Fruit fly (Drosophila melanogaster) whole organism, prepupa: ENCODE data around the gene Rad60.
A peak's percentile ranks its signal among the peaks of the same experiment; 100 is the strongest.

Experiments
- Blimp-1 ChIP-seq: fragments of 200-800 bp; sonication (Bioruptor generic); optimal IDR thresholded peaks from 3 replicates; lab custom pipeline; 2017; ENCODE audit warnings: missing biosample characterization, missing genetic modification characterization, mild to moderate bottlenecking, moderate library complexity, missing genetic modification reagents
- CG10631 ChIP-seq: fragments of 200-800 bp; sonication (Bioruptor generic); optimal IDR thresholded peaks from 2 replicates; lab custom pipeline; 2016; ENCODE audit warnings: missing biosample characterization, missing genetic modification characterization
- CG11902 ChIP-seq: fragments of 200-800 bp; sonication (Bioruptor generic); optimal IDR thresholded peaks from 3 replicates; lab custom pipeline; 2016; ENCODE audit warnings: missing biosample characterization, missing genetic modification characterization
- CG15336 ChIP-seq: fragments of 200-800 bp; sonication (Bioruptor generic); IDR thresholded peaks from 2 replicates; pipeline ENCODE4 v1.3.6; 2022; ENCODE audit warnings: missing biosample characterization, missing genetic modification characterization
- CG1621 ChIP-seq: fragments of 200-800 bp; sonication (Bioruptor generic); optimal IDR thresholded peaks from 3 replicates; lab custom pipeline; 2018; ENCODE audit warnings: missing biosample characterization, mild to moderate bottlenecking, missing genetic modification characterization
- CG34406 ChIP-seq: fragments of 200-800 bp; sonication (Bioruptor generic); optimal IDR thresholded peaks from 3 replicates; lab custom pipeline; 2016; ENCODE audit warnings: missing biosample characterization, missing genetic modification characterization
- CG4318 ChIP-seq: fragments of 200-800 bp; sonication (Bioruptor generic); optimal IDR thresholded peaks from 3 replicates; lab custom pipeline; 2017; ENCODE audit warnings: missing biosample characterization, mild to moderate bottlenecking, missing genetic modification characterization
- CG6276 ChIP-seq: fragments of 200-800 bp; sonication (Bioruptor generic); optimal IDR thresholded peaks from 2 replicates; lab custom pipeline; 2017; ENCODE audit warnings: missing biosample characterization, mild to moderate bottlenecking, missing genetic modification characterization
- CG6792 ChIP-seq: fragments of 200-800 bp; sonication (Bioruptor generic); optimal IDR thresholded peaks from 3 replicates; lab custom pipeline; 2016; ENCODE audit warnings: missing biosample characterization, missing genetic modification characterization
- CG6854 ChIP-seq: fragments of 200-800 bp; sonication (Bioruptor generic); optimal IDR thresholded peaks from 2 replicates; lab custom pipeline; 2017; ENCODE audit warnings: missing biosample characterization, mild to moderate bottlenecking, missing genetic modification characterization
- CG8319 ChIP-seq: fragments of 200-800 bp; sonication (Bioruptor generic); optimal IDR thresholded peaks from 3 replicates; lab custom pipeline; 2016; ENCODE audit warnings: missing biosample characterization, missing genetic modification characterization
- Eip75B ChIP-seq: fragments of 200-800 bp; sonication (Bioruptor generic); optimal IDR thresholded peaks from 3 replicates; lab custom pipeline; 2016; ENCODE audit warnings: missing biosample characterization, missing genetic modification characterization
- Eip78C ChIP-seq: fragments of 200-800 bp; sonication (Bioruptor generic); peaks from one replicate; lab custom pipeline; 2016; ENCODE audit warnings: missing biosample characterization, missing genetic modification characterization
- Eip93F ChIP-seq: fragments of 200-800 bp; sonication (Bioruptor generic); optimal IDR thresholded peaks from 2 replicates; lab custom pipeline; 2016; ENCODE audit warnings: missing biosample characterization, mild to moderate bottlenecking, missing genetic modification characterization
- Hr38 ChIP-seq: sonication (Bioruptor generic); optimal IDR thresholded peaks from 2 replicates; lab custom pipeline; 2016; ENCODE audit warnings: missing biosample characterization, missing genetic modification characterization
- Hr39 ChIP-seq: fragments of 200-800 bp; sonication (Bioruptor generic); optimal IDR thresholded peaks from 2 replicates; lab custom pipeline; 2016; ENCODE audit warnings: missing biosample characterization, missing genetic modification characterization
- Met ChIP-seq: fragments of 200-800 bp; sonication (Bioruptor generic); optimal IDR thresholded peaks from 3 replicates; lab custom pipeline; 2016; ENCODE audit warnings: missing biosample characterization, missing genetic modification characterization
- OdsH ChIP-seq: fragments of 200-800 bp; sonication (Bioruptor generic); optimal IDR thresholded peaks from 3 replicates; lab custom pipeline; 2016; ENCODE audit warnings: missing biosample characterization, missing genetic modification characterization
- Smox ChIP-seq: fragments of 200-800 bp; sonication (Bioruptor generic); optimal IDR thresholded peaks from 3 replicates; lab custom pipeline; 2016; ENCODE audit warnings: missing biosample characterization, missing genetic modification characterization
- Sox102F ChIP-seq: fragments of 200-800 bp; sonication (Bioruptor generic); optimal IDR thresholded peaks from 2 replicates; lab custom pipeline; 2016; ENCODE audit warnings: missing biosample characterization, mild to moderate bottlenecking, missing genetic modification characterization
- Sox14 ChIP-seq: fragments of 200-800 bp; sonication (Bioruptor generic); optimal IDR thresholded peaks from 3 replicates; lab custom pipeline; 2016; ENCODE audit warnings: missing biosample characterization, missing genetic modification characterization
- Sox15 ChIP-seq: fragments of 200-800 bp; sonication (Bioruptor generic); optimal IDR thresholded peaks from 3 replicates; lab custom pipeline; 2016; ENCODE audit warnings: missing biosample characterization, missing genetic modification characterization
- acj6 ChIP-seq: fragments of 200-800 bp; sonication (Bioruptor generic); optimal IDR thresholded peaks from 3 replicates; lab custom pipeline; 2016; ENCODE audit warnings: missing biosample characterization, missing genetic modification characterization
- cyc ChIP-seq: fragments of 200-800 bp; sonication (Bioruptor generic); optimal IDR thresholded peaks from 3 replicates; lab custom pipeline; 2016; ENCODE audit warnings: missing biosample characterization, missing genetic modification characterization
- dsx ChIP-seq: fragments of 200-800 bp; optimal IDR thresholded peaks from 3 replicates; lab custom pipeline; 2019; ENCODE audit warnings: missing biosample characterization, mild to moderate bottlenecking, missing genetic modification characterization, moderate library complexity; ENCODE audit not compliant: poor library complexity, severe bottlenecking
- eg ChIP-seq: fragments of 200-800 bp; sonication (Bioruptor generic); IDR thresholded peaks from 3 replicates; pipeline ENCODE4 v1.3.6; 2022; ENCODE audit warnings: missing biosample characterization, missing genetic modification characterization
- esn ChIP-seq: fragments of 200-800 bp; sonication (Bioruptor generic); optimal IDR thresholded peaks from 2 replicates; lab custom pipeline; 2016; ENCODE audit warnings: missing biosample characterization, mild to moderate bottlenecking, missing genetic modification characterization, moderate library complexity
- fd59A ChIP-seq: fragments of 200-800 bp; sonication (Bioruptor generic); optimal IDR thresholded peaks from 2 replicates; lab custom pipeline; 2017; ENCODE audit warnings: missing biosample characterization, mild to moderate bottlenecking, missing genetic modification characterization, missing genetic modification reagents
- fd85E ChIP-seq: fragments of 200-800 bp; sonication (Bioruptor generic); optimal IDR thresholded peaks from 3 replicates; lab custom pipeline; 2016; ENCODE audit warnings: missing biosample characterization, missing genetic modification characterization
- fkh ChIP-seq: fragments of 200-800 bp; sonication (Bioruptor generic); optimal IDR thresholded peaks from 3 replicates; lab custom pipeline; 2017; ENCODE audit warnings: missing biosample characterization, mild to moderate bottlenecking, missing genetic modification characterization, moderate library complexity
- lz ChIP-seq: fragments of 200-800 bp; sonication (Bioruptor generic); optimal IDR thresholded peaks from 3 replicates; lab custom pipeline; 2016; ENCODE audit warnings: missing biosample characterization, missing genetic modification characterization
- pdm3 ChIP-seq: fragments of 200-800 bp; sonication (Bioruptor generic); optimal IDR thresholded peaks from 3 replicates; lab custom pipeline; 2016; ENCODE audit warnings: missing biosample characterization, missing genetic modification characterization
- spab ChIP-seq: fragments of 200-800 bp; sonication (Bioruptor generic); optimal IDR thresholded peaks from 2 replicates; lab custom pipeline; 2017; ENCODE audit warnings: missing biosample characterization, mild to moderate bottlenecking, missing genetic modification characterization, missing genetic modification reagents
- ss ChIP-seq, 2 experiments: fragments of 200-800 bp; sonication (Bioruptor generic); optimal IDR thresholded peaks; 2 replicates in 1 of 2; 3 replicates in 1 of 2; lab custom pipeline; 2017 to 2018; ENCODE audit warnings: mild to moderate bottlenecking in 2 of 2, missing biosample characterization in 2 of 2, missing genetic modification characterization in 2 of 2, moderate library complexity in 1 of 2
- svp ChIP-seq: fragments of 200-800 bp; sonication (Bioruptor generic); peaks from one replicate; lab custom pipeline; 2016; ENCODE audit warnings: missing biosample characterization, missing genetic modification characterization
- topi ChIP-seq: fragments of 200-800 bp; sonication (Bioruptor generic); optimal IDR thresholded peaks from 3 replicates; lab custom pipeline; 2016; ENCODE audit warnings: missing biosample characterization, missing genetic modification characterization
- vri ChIP-seq: fragments of 200-800 bp; sonication (Bioruptor generic); optimal IDR thresholded peaks from 3 replicates; lab custom pipeline; 2016; ENCODE audit warnings: missing biosample characterization, mild to moderate bottlenecking, missing genetic modification characterization

Gene Rad60

DNA sequence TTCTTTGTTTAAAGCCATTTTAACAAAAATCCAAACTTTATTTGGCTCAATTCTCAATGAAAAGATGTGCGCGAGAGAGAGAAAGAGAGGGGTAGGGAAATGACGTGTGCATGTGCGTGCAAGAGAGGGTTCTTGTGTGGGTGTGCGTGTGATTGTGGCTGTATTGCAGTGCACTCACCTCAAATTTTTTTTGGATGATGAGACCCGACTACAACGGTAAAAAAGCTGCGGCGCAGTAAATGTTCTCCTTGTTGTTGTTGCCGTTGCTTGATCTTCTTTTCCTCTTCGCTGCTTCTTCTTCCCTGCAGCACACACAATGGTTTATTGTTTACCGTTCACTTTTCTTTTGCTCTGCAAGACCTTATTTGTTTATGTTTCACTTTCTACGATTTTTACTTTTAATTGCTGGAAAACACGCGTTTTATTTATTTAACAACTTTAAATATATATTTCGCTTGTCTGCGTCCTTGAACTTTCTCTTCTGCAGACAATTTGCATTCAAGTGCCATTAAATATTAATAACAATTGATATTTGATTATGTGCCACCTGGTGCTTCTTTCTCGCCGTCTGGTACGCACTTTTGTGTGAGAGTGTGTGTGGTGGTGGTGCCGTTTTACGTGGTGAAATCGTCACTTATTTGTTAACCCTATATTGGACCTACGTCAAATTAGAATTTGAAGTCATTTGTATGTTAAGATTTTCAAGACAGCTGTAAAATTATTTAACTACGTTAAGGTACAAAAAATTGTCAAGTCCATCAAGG is 30.9 kb downstream of the Rad60 start:
- TF ChIP-seq spab (GFP tag; lab: Kevin White, UChicago) (no peak), vri (GFP tag; lab: Kevin White, UChicago) (peak; percentile 43), svp (GFP tag; lab: Kevin White, UChicago) (peak; percentile 85), CG4318 (GFP tag; lab: Kevin White, UChicago) (no peak), Blimp-1 (GFP tag; lab: Kevin White, UChicago) (peak; percentile 89), eg (GFP tag; lab: Robert Waterston, UW) (0 out of 3 replicates have a peak, but pooled peaks have one; percentile 35), esn (GFP tag; lab: Kevin White, UChicago) (peak; percentile 29), Eip93F (no peak), CG6276 (GFP tag; lab: Kevin White, UChicago) (no peak), Met (GFP tag; lab: Kevin White, UChicago) (peak; percentile 37), CG11902 (GFP tag; lab: Kevin White, UChicago) (no peak), Hr39 (GFP tag; lab: Kevin White, UChicago) (no peak), lz (GFP tag; lab: Kevin White, UChicago) (peak; percentile 20), CG6792 (GFP tag; lab: Kevin White, UChicago) (no peak), cyc (GFP tag; lab: Kevin White, UChicago) (no peak), OdsH (GFP tag; lab: Kevin White, UChicago) (no peak), Eip78C (GFP tag; lab: Kevin White, UChicago) (peak; percentile 71), Hr38 (GFP tag; lab: Kevin White, UChicago) (no peak), fd85E (GFP tag; lab: Kevin White, UChicago) (no peak), Sox102F (GFP tag; lab: Kevin White, UChicago) (peak; percentile 35), acj6 (no peak), fkh (peak; percentile 54), Eip75B (GFP tag; lab: Kevin White, UChicago) (no peak), CG10631 (GFP tag; lab: Kevin White, UChicago) (no peak), ss (GFP tag; optimal IDR thresholded peaks at IDR 0.05; lab: Kevin White, UChicago) (no peak), Smox (GFP tag; lab: Kevin White, UChicago) (no peak), Sox14 (GFP tag; lab: Kevin White, UChicago) (no peak), CG8319 (GFP tag; lab: Kevin White, UChicago) (no peak), CG1621 (no peak), topi (GFP tag; lab: Kevin White, UChicago) (peak; percentile 33), CG15336 (GFP tag; lab: Robert Waterston, UW) (peak; percentile 61), CG6854 (GFP tag; lab: Kevin White, UChicago) (peak; percentile 5), CG34406 (GFP tag; lab: Kevin White, UChicago) (no peak)

DNA sequence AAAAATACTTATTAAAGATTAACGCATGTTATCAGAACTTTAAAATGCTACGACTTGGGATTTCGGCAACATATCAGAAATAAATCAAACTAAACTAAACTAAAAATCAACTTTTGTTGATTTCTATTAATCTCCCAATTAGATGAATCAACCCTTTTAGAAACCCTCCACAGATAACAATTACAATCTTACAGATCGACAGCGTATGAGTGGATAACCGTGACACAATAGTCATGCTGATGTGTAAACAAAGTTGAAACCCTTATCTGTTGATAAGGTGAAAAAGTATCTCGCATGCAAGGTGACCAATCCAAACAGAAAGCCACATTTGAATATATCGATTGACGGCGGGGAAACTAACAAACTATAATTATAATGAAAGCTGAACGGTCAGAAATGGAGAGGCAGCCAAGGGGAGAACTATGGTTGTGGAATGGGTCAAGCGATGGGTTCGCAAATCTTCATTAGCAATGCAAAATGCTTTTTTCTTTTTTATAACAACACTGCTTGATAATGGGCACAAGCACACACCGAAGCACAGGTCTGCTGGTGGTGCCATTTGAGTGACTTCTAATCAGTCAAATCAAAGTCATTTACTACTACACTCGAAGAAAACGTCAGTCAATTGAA is 34.0 kb downstream of the Rad60 start:
- TF ChIP-seq CG10631 (GFP tag; lab: Kevin White, UChicago) (no peak), vri (GFP tag; lab: Kevin White, UChicago) (peak; percentile 40), fkh (peak; percentile 9), eg (GFP tag; lab: Robert Waterston, UW) (0 out of 3 replicates have a peak, but pooled peaks have one; percentile 41)

DNA sequence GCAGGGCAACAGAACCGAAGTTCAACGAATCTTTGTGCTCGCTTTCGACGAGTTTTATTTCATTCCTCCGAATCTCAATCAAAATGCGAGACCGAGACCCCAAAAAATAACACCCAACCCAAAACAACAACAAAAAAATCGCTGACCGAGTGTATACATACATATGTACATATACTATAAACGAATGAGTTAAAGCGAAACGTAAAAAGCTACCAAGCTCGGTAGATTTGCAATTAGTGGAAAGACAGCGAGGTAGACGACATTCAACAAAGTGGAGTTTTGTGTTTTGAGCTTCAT is 35.9 kb downstream of the Rad60 start:
- no peak for TF ChIP-seq pdm3 (GFP tag; lab: Kevin White, UChicago)
- TF ChIP-seq svp (GFP tag; lab: Kevin White, UChicago) = peak; percentile 75
- TF ChIP-seq dsx (GFP tag; lab: Kevin White, UChicago) = no peak
- TF ChIP-seq Sox15 (GFP tag; lab: Kevin White, UChicago) = no peak
- TF ChIP-seq Eip78C (GFP tag; lab: Kevin White, UChicago) = peak; percentile 32
- no peak for TF ChIP-seq fd59A
- TF ChIP-seq esn (GFP tag; lab: Kevin White, UChicago) = no peak
